Worm (Caenorhabditis elegans) whole organism, young adult: Measurements from ENCODE around the gene zig-4.

Experiments used
- B0019.2 ChIP-seq: fragments of 200-800 bp; sonication (Bioruptor generic); conservative IDR thresholded peaks from 2 replicates; pipeline ENCODE4 v1.3.6; 2022; ENCODE audit warnings: missing genetic modification reagents, missing genetic modification characterization, missing compliant biosample characterization
- B0035.1 ChIP-seq: sonication (generic microtip); optimal IDR thresholded peaks from 2 replicates; lab custom pipeline; 2016; ENCODE audit warnings: missing genetic modification characterization, mild to moderate bottlenecking, missing compliant biosample characterization, missing genotype, missing genetic modification reagents
- C06A6.2 ChIP-seq: fragments of 200-800 bp; sonication (Bioruptor generic); conservative IDR thresholded peaks from 2 replicates; pipeline ENCODE4 v1.3.6; 2022; ENCODE audit warnings: missing genetic modification characterization, missing compliant biosample characterization
- C17E4.6 ChIP-seq: fragments of 200-800 bp; sonication (Bioruptor generic); IDR thresholded peaks from 2 replicates; pipeline ENCODE4 v1.3.6; 2022; ENCODE audit warnings: missing genetic modification reagents, missing genetic modification characterization, missing compliant biosample characterization
- F22D6.2 ChIP-seq: sonication (generic microtip); optimal IDR thresholded peaks from 2 replicates; lab custom pipeline; 2016; ENCODE audit warnings: mild to moderate bottlenecking, missing genetic modification characterization, missing compliant biosample characterization
- F33H1.4 ChIP-seq: fragments of 200-800 bp; sonication (Bioruptor generic); IDR thresholded peaks from 2 replicates; pipeline ENCODE4 v1.3.6; 2022; ENCODE audit warnings: missing genetic modification reagents, missing genetic modification characterization, missing compliant biosample characterization
- F49E8.2 ChIP-seq: sonication (generic microtip); optimal IDR thresholded peaks from 3 replicates; lab custom pipeline; 2017; ENCODE audit warnings: missing genetic modification characterization, mild to moderate bottlenecking, missing compliant biosample characterization, antibody characterized with exemption, moderate library complexity; ENCODE audit not compliant: insufficient read depth
- F55B11.4 ChIP-seq: sonication (generic microtip); optimal IDR thresholded peaks from 2 replicates; lab custom pipeline; 2016; ENCODE audit warnings: missing compliant biosample characterization, missing genetic modification characterization, borderline replicate concordance; ENCODE audit not compliant: insufficient read depth
- F57A8.1 ChIP-seq: fragments of 200-800 bp; sonication (Bioruptor generic); optimal IDR thresholded peaks from 2 replicates; lab custom pipeline; 2018; ENCODE audit warnings: mild to moderate bottlenecking, missing genetic modification characterization, moderate library complexity, missing compliant biosample characterization
- F57C9.4 ChIP-seq: sonication (generic microtip); optimal IDR thresholded peaks from 2 replicates; lab custom pipeline; 2017; ENCODE audit warnings: mild to moderate bottlenecking, missing genetic modification characterization, missing compliant biosample characterization
- K11D2.4 ChIP-seq: fragments of 200-800 bp; sonication (Bioruptor generic); IDR thresholded peaks from 2 replicates; pipeline ENCODE4 v1.3.6; 2022; ENCODE audit warnings: missing genetic modification reagents, missing genetic modification characterization, missing compliant biosample characterization
- T26A5.8 ChIP-seq: sonication (generic microtip); optimal IDR thresholded peaks from 2 replicates; lab custom pipeline; 2016; ENCODE audit warnings: missing genetic modification characterization, missing compliant biosample characterization
- athp-1 ChIP-seq: sonication (generic microtip); optimal IDR thresholded peaks from 2 replicates; lab custom pipeline; 2017; ENCODE audit warnings: mild to moderate bottlenecking, missing genetic modification characterization, missing compliant biosample characterization
- cebp-1 ChIP-seq, 2 experiments: fragments of 200-800 bp in 1 of 2; sonication (Bioruptor generic) in 1 of 2; sonication (generic microtip) in 1 of 2; IDR thresholded peaks in 1 of 2; optimal IDR thresholded peaks in 1 of 2; 2 replicates each; pipeline versions ENCODE4 v1.3.6 to Lab custom; 2017 to 2022; ENCODE audit warnings: missing compliant biosample characterization in 2 of 2, missing genetic modification characterization in 2 of 2, mild to moderate bottlenecking in 1 of 2, missing genetic modification reagents in 1 of 2, moderate library complexity in 1 of 2
- ceh-100 ChIP-seq: fragments of 200-800 bp; sonication (Bioruptor generic); IDR thresholded peaks from 2 replicates; pipeline ENCODE4 v1.3.6; 2022; ENCODE audit warnings: missing genetic modification reagents, missing genetic modification characterization, missing compliant biosample characterization
- ceh-79 ChIP-seq: sonication (generic microtip); optimal IDR thresholded peaks from 2 replicates; lab custom pipeline; 2017; ENCODE audit warnings: mild to moderate bottlenecking, missing genetic modification characterization, missing compliant biosample characterization
- ets-4 ChIP-seq: fragments of 200-800 bp; sonication (Bioruptor generic); optimal IDR thresholded peaks from 2 replicates; lab custom pipeline; 2018; ENCODE audit warnings: mild to moderate bottlenecking, missing genetic modification characterization, missing compliant biosample characterization
- hmg-20 ChIP-seq: fragments of 200-800 bp; sonication (Bioruptor generic); IDR thresholded peaks from 2 replicates; pipeline ENCODE4 v1.3.6; 2022; ENCODE audit warnings: missing genetic modification reagents, missing genetic modification characterization, missing compliant biosample characterization
- lag-1 ChIP-seq: fragments of 200-800 bp; sonication (Bioruptor generic); IDR thresholded peaks from 2 replicates; pipeline ENCODE4 v1.3.6; 2022; ENCODE audit warnings: missing genetic modification reagents, missing genetic modification characterization, missing compliant biosample characterization
- lin-26 ChIP-seq: fragments of 200-800 bp; sonication (Bioruptor generic); IDR thresholded peaks from 2 replicates; pipeline ENCODE4 v1.3.6; 2022; ENCODE audit warnings: missing genetic modification reagents, missing genetic modification characterization, missing compliant biosample characterization
- lin-40 ChIP-seq: sonication (generic microtip); optimal IDR thresholded peaks from 2 replicates; lab custom pipeline; 2016; ENCODE audit warnings: missing genetic modification characterization, mild to moderate bottlenecking, missing compliant biosample characterization, missing genotype, missing genetic modification reagents
- lin-54 ChIP-seq: fragments of 200-800 bp; sonication (Bioruptor generic); optimal IDR thresholded peaks from 2 replicates; lab custom pipeline; 2018; ENCODE audit warnings: mild to moderate bottlenecking, missing genetic modification characterization, missing compliant biosample characterization
- lsy-27 ChIP-seq: sonication (generic microtip); optimal IDR thresholded peaks from 2 replicates; lab custom pipeline; 2017; ENCODE audit warnings: missing genetic modification characterization, mild to moderate bottlenecking, missing compliant biosample characterization, antibody characterized with exemption, missing genotype, borderline replicate concordance; ENCODE audit not compliant: insufficient read depth
- mxl-1 ChIP-seq: sonication (generic microtip); optimal IDR thresholded peaks from 2 replicates; lab custom pipeline; 2016; ENCODE audit warnings: missing genetic modification characterization, missing compliant biosample characterization
- nfya-2 ChIP-seq: fragments of 200-800 bp; sonication (Bioruptor generic); IDR thresholded peaks from 2 replicates; pipeline ENCODE4 v1.3.6; 2022; ENCODE audit warnings: missing genetic modification reagents, missing genetic modification characterization, missing compliant biosample characterization
- nhr-80 ChIP-seq: sonication (generic microtip); optimal IDR thresholded peaks from 2 replicates; lab custom pipeline; 2016; ENCODE audit warnings: missing genetic modification characterization, missing compliant biosample characterization
- nhr-90 ChIP-seq: sonication (generic microtip); optimal IDR thresholded peaks from 2 replicates; lab custom pipeline; 2016; ENCODE audit warnings: missing genotype, mild to moderate bottlenecking, missing genetic modification characterization, missing compliant biosample characterization
- rec-8 ChIP-seq, 2 experiments: sonication (generic microtip); optimal IDR thresholded peaks; 2 replicates each; lab custom pipeline; 2016; ENCODE audit warnings: mild to moderate bottlenecking in 2 of 2, missing genetic modification characterization in 2 of 2, missing genetic modification reagents in 2 of 2, missing genotype in 2 of 2, missing biosample characterization in 1 of 2, missing compliant biosample characterization in 1 of 2, moderate library complexity in 1 of 2
- somi-1 ChIP-seq: fragments of 200-800 bp; sonication (Bioruptor generic); optimal IDR thresholded peaks from 2 replicates; lab custom pipeline; 2018; ENCODE audit warnings: mild to moderate bottlenecking, missing genetic modification characterization, missing compliant biosample characterization
- tbx-9 ChIP-seq: sonication (generic microtip); optimal IDR thresholded peaks from 2 replicates; lab custom pipeline; 2016; ENCODE audit warnings: borderline replicate concordance, missing genetic modification characterization, inconsistent platforms, missing compliant biosample characterization
- xnd-1 ChIP-seq: sonication (generic microtip); optimal IDR thresholded peaks from 2 replicates; lab custom pipeline; 2016; ENCODE audit warnings: missing genotype, missing genetic modification reagents, missing genetic modification characterization, missing compliant biosample characterization
- ztf-25 ChIP-seq: fragments of 200-800 bp; sonication (Bioruptor generic); IDR thresholded peaks from 2 replicates; pipeline ENCODE4 v1.3.6; 2022; ENCODE audit warnings: missing genetic modification reagents, missing genetic modification characterization, missing compliant biosample characterization
- ztf-26 ChIP-seq: sonication (generic microtip); optimal IDR thresholded peaks from 2 replicates; lab custom pipeline; 2017; ENCODE audit warnings: missing genetic modification characterization, missing compliant biosample characterization
- ztf-6 ChIP-seq: fragments of 200-800 bp; sonication (Bioruptor generic); IDR thresholded peaks from 2 replicates; pipeline ENCODE4 v1.3.6; 2022; ENCODE audit warnings: missing genetic modification reagents, missing genetic modification characterization, missing compliant biosample characterization

The zig-4 gene

ce11 chrX:7925134-7925533 lies at the start of gene zig-4:
Gene zig-4, plus strand, starts transcription at chrX:7925434.
- TF ChIP-seq nhr-90 (tag; lab: Kevin White, UChicago) (no peak), C06A6.2 (GFP tag; lab: Robert Waterston, UW) (no peak), F57A8.1 (no peak), ztf-25 (no peak), C17E4.6 (no peak), ztf-6 (GFP tag; lab: Robert Waterston, UW) (no peak), F22D6.2 (no peak), F55B11.4 (tag; lab: Kevin White, UChicago) (no peak), lin-54 (GFP tag; lab: Kevin White, UChicago) (no peak), nhr-80 (no peak), hmg-20 (GFP tag; lab: Robert Waterston, UW) (no peak), lsy-27 (tag; lab: Kevin White, UChicago) (no peak), mxl-1 (tag; lab: Kevin White, UChicago) (no peak)

DNA sequence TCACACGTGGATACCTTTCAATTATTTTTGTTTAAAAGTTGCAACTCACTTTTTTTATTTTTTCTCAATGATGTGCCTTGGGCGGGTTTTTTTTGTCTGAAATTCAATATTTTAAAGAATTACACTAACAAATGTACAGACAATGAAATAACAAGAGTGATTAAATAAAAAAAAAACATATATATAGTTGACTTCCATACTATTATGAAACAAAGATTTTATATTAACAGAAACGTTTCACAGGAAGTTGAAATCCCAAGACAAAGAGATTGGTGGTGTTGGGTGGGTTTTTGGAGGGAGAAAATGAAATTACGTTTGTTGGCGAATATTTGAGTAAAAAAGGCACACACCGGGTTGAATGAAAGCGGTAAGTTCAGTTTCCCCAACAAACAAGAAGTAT lies 49.4 kb upstream of the zig-4 start, which contains the start of gene cca-1:
Gene cca-1, minus strand, starts transcription at position 101 of the 400 bp plus-strand sequence.
- TF ChIP-seq F49E8.2 (tag; lab: Kevin White, UChicago), result no peak
- no peak for TF ChIP-seq ceh-100 (GFP tag; lab: Robert Waterston, UW)
- TF ChIP-seq ets-4 (GFP tag; lab: Kevin White, UChicago), result no peak
- TF ChIP-seq tbx-9 (tag; lab: Kevin White, UChicago), result no peak
- no peak for TF ChIP-seq C17E4.6

ce11 chrX:7880848-7881247 lies 44.4 kb upstream of the zig-4 start, which contains the start of gene C39D10.8:
Gene C39D10.8, minus strand, starts transcription at chrX:7880948.
- no peak for TF ChIP-seq K11D2.4
- TF ChIP-seq lin-40, result peak; percentile 1

DNA sequence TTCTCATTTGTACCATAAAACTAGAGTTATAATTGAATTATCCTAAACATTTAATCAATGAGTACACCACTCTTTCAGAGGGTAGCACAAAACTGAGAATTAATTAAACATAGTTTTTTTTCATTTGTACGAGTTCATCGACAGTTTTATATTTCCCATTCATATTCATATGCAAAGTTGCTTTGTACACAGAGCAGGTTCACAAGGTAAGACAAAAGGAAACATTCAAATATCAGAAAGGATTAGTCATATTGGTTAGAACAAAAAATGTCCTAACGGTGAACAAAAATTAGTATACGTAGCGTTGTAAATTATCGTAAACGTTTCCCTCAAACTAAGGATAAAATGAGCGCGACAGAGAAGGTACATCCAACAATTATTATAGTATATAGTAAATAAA lies 43.9 kb upstream of the zig-4 start:
- no peak for TF ChIP-seq ceh-79
- no peak for TF ChIP-seq nfya-2 (GFP tag; lab: Robert Waterston, UW)
- no peak for TF ChIP-seq rec-8 (tag; optimal IDR thresholded peaks at IDR 0.05; lab: Kevin White, UChicago)
- TF ChIP-seq lag-1 (GFP tag; lab: Robert Waterston, UW), result no peak
- no peak for TF ChIP-seq F33H1.4 (GFP tag; lab: Robert Waterston, UW)
- no peak for TF ChIP-seq T26A5.8 (tag; lab: Kevin White, UChicago)
- TF ChIP-seq B0035.1 (tag; lab: Kevin White, UChicago), result no peak
- TF ChIP-seq F57C9.4 (tag; lab: Kevin White, UChicago), result no peak
- TF ChIP-seq hmg-20 (GFP tag; lab: Robert Waterston, UW), result no peak
- no peak for TF ChIP-seq somi-1 (GFP tag; lab: Kevin White, UChicago)
- no peak for TF ChIP-seq athp-1 (tag; lab: Kevin White, UChicago)
- TF ChIP-seq ztf-26 (tag; lab: Kevin White, UChicago), result no peak
- no peak for TF ChIP-seq cebp-1 (GFP tag; IDR thresholded peaks at IDR 0.05; lab: Robert Waterston, UW)
- no peak for TF ChIP-seq cebp-1 (tag; optimal IDR thresholded peaks at IDR 0.05; lab: Kevin White, UChicago)
- no peak for TF ChIP-seq F57A8.1
- no peak for TF ChIP-seq xnd-1
- no peak for TF ChIP-seq B0019.2
- TF ChIP-seq lin-26 (GFP tag; lab: Robert Waterston, UW), result no peak
